Worm (Caenorhabditis elegans): Measurements from ENCODE around the gene Y58A7A.2.
A peak's percentile ranks its signal among the peaks of the same experiment; 100 is the strongest.

The Y58A7A.2 gene

ce11 chrV:5064761-5065421 is 7.1 kb downstream of the Y58A7A.2 start, which contains the start of gene mlk-1:
Gene mlk-1 (minus strand): TSS chrV:5064811.
- peak; percentile 36 for TF ChIP-seq nhr-43 (tag; optimal IDR thresholded peaks at IDR 0.05; ENCODE audit: poor library complexity, severe bottlenecking)
- peak; percentile 68 for TF ChIP-seq lin-39 (tag; optimal IDR thresholded peaks at IDR 0.05)
- TF ChIP-seq aly-2 (tag; optimal IDR thresholded peaks at IDR 0.05), result no peak
- TF ChIP-seq nhr-25 (tag; optimal IDR thresholded peaks at IDR 0.05), result peak; percentile 39
- no peak for TF ChIP-seq skn-1 (tag; optimal IDR thresholded peaks at IDR 0.05)
- peak; percentile 89 for TF ChIP-seq fkh-10 (GFP tag; optimal IDR thresholded peaks at IDR 0.05)
- TF ChIP-seq jun-1 (tag; optimal IDR thresholded peaks at IDR 0.05), result peak; percentile 38
- TF ChIP-seq lsy-12 (tag; optimal IDR thresholded peaks at IDR 0.05), result peak; percentile 5
- TF ChIP-seq elt-2 (tag; optimal IDR thresholded peaks at IDR 0.05), result peak; percentile 54
- peak; percentile 30 for TF ChIP-seq mdl-1 (tag; optimal IDR thresholded peaks at IDR 0.05)
- peak; percentile 48 for TF ChIP-seq nhr-23 (tag; optimal IDR thresholded peaks at IDR 0.05)
- peak; percentile 66 for TF ChIP-seq nhr-11 (tag; optimal IDR thresholded peaks at IDR 0.05)
- TF ChIP-seq ama-1 (optimal IDR thresholded peaks at IDR 0.05), result peak; percentile 26
- TF ChIP-seq pha-4 (tag; optimal IDR thresholded peaks at IDR 0.05), result peak; percentile 69
- TF ChIP-seq nhr-67 (tag; optimal IDR thresholded peaks at IDR 0.05), result no peak
- TF ChIP-seq ceh-9 (tag; optimal IDR thresholded peaks at IDR 0.05), result no peak
- TF ChIP-seq eor-1 (tag; optimal IDR thresholded peaks at IDR 0.05), result no peak
- TF ChIP-seq nfya-1 (tag; optimal IDR thresholded peaks at IDR 0.05; ENCODE audit: insufficient read depth), result peak; percentile 76
- TF ChIP-seq elt-3 (tag; optimal IDR thresholded peaks at IDR 0.05), result no peak
- peak; percentile 25 for TF ChIP-seq snpc-4 (tag; optimal IDR thresholded peaks at IDR 0.05)
- TF ChIP-seq ceh-28 (tag; optimal IDR thresholded peaks at IDR 0.05), result peak; percentile 37
- TF ChIP-seq lin-15B (tag; optimal IDR thresholded peaks at IDR 0.05), result peak; percentile 44
- peak; percentile 83 for TF ChIP-seq egl-27 (tag; optimal IDR thresholded peaks at IDR 0.05)
- peak; percentile 89 for TF ChIP-seq hmg-11 (tag; optimal IDR thresholded peaks at IDR 0.05)
- peak; percentile 16 for TF ChIP-seq pqm-1 (tag; optimal IDR thresholded peaks at IDR 0.05)

- TF ChIP-seq ama-1 (optimal IDR thresholded peaks at IDR 0.05) (no peak), fkh-2 (tag; optimal IDR thresholded peaks at IDR 0.05) (no peak), sea-2 (GFP tag; optimal IDR thresholded peaks at IDR 0.05) (no peak), pha-4 (tag; optimal IDR thresholded peaks at IDR 0.05) (no peak), nhr-11 (tag; optimal IDR thresholded peaks at IDR 0.05) (no peak), R02D3.7 (tag; optimal IDR thresholded peaks at IDR 0.05) (no peak), tbx-2 (tag; optimal IDR thresholded peaks at IDR 0.05) (no peak), jun-1 (tag; optimal IDR thresholded peaks at IDR 0.05) (no peak), nhr-237 (tag; optimal IDR thresholded peaks at IDR 0.05) (no peak), unc-39 (tag; optimal IDR thresholded peaks at IDR 0.05) (no peak), skn-1 (tag; optimal IDR thresholded peaks at IDR 0.05) (no peak), ceh-9 (tag; optimal IDR thresholded peaks at IDR 0.05) (no peak), ZK546.5 (tag; optimal IDR thresholded peaks at IDR 0.05) (no peak), egl-5 (tag; optimal IDR thresholded peaks at IDR 0.05) (no peak), eor-1 (tag; optimal IDR thresholded peaks at IDR 0.05) (no peak), ceh-82 (tag; optimal IDR thresholded peaks at IDR 0.05) (no peak), lin-15B (tag; optimal IDR thresholded peaks at IDR 0.05) (no peak), nfya-1 (tag; optimal IDR thresholded peaks at IDR 0.05; ENCODE audit: insufficient read depth) (no peak)
These were observed 18.6 kb downstream of the Y58A7A.2 start, which contains the start of gene cwp-4 for ce11 chrV:5053335-5053734. Gene cwp-4 (plus strand): TSS chrV:5053635.

ce11 chrV:5052233-5052632 is 19.7 kb downstream of the Y58A7A.2 start, which contains the start of gene K11D12.12:
Gene K11D12.12 (plus strand): TSS chrV:5052261.
- no peak for TF ChIP-seq eor-1 (tag; optimal IDR thresholded peaks at IDR 0.05)
- TF ChIP-seq pqm-1 (tag; optimal IDR thresholded peaks at IDR 0.05), result no peak
- TF ChIP-seq ztf-11 (tag; optimal IDR thresholded peaks at IDR 0.05), result no peak
- no peak for TF ChIP-seq nhr-23 (tag; optimal IDR thresholded peaks at IDR 0.05)
- no peak for TF ChIP-seq nfya-1 (tag; optimal IDR thresholded peaks at IDR 0.05; ENCODE audit: insufficient read depth)
- TF ChIP-seq nhr-28 (tag; optimal IDR thresholded peaks at IDR 0.05), result no peak
- no peak for TF ChIP-seq egl-27 (tag; optimal IDR thresholded peaks at IDR 0.05)
- TF ChIP-seq ZK546.5 (tag; optimal IDR thresholded peaks at IDR 0.05), result no peak
- no peak for TF ChIP-seq aly-2 (tag; optimal IDR thresholded peaks at IDR 0.05)
- no peak for TF ChIP-seq nhr-12 (tag; optimal IDR thresholded peaks at IDR 0.05)
- no peak for TF ChIP-seq ztf-4 (tag; optimal IDR thresholded peaks at IDR 0.05)
- TF ChIP-seq zag-1 (tag; optimal IDR thresholded peaks at IDR 0.05), result no peak
- no peak for TF ChIP-seq elt-3 (tag; optimal IDR thresholded peaks at IDR 0.05)

All from whole organism, L3 larva.